Fruit fly (Drosophila melanogaster): Measurements from ENCODE around the gene CG46463.

The CG46463 gene

dm6 chr3L:3432656-3433344 is 28.3 kb upstream of the CG46463 start:
- TF ChIP-seq noc (tag; optimal IDR thresholded peaks at IDR 0.05), result peak; percentile 62

- TF ChIP-seq noc (tag; optimal IDR thresholded peaks at IDR 0.05), result no peak
Measured at dm6 chr3L:3433955-3434354, 27.2 kb upstream of the CG46463 start.

- TF ChIP-seq noc (tag; optimal IDR thresholded peaks at IDR 0.05), result no peak
Measured at dm6 chr3L:3434882-3435281, 26.2 kb upstream of the CG46463 start.

dm6 chr3L:3435531-3436309 is 25.4 kb upstream of the CG46463 start:
- TF ChIP-seq noc (tag; optimal IDR thresholded peaks at IDR 0.05), result peak; percentile 79

dm6 chr3L:3436838-3437663 is 24.1 kb upstream of the CG46463 start:
- TF ChIP-seq noc (tag; optimal IDR thresholded peaks at IDR 0.05), result peak; percentile 57

dm6 chr3L:3437664-3438368 is 23.3 kb upstream of the CG46463 start:
- TF ChIP-seq noc (tag; optimal IDR thresholded peaks at IDR 0.05), result no peak

dm6 chr3L:3438473-3438872 is 22.6 kb upstream of the CG46463 start:
- no peak for TF ChIP-seq noc (tag; optimal IDR thresholded peaks at IDR 0.05)

dm6 chr3L:3439598-3439997 is 21.5 kb upstream of the CG46463 start:
- no peak for TF ChIP-seq noc (tag; optimal IDR thresholded peaks at IDR 0.05)

dm6 chr3L:3440116-3440515 is 21.0 kb upstream of the CG46463 start:
- TF ChIP-seq noc (tag; optimal IDR thresholded peaks at IDR 0.05), result no peak

- no peak for TF ChIP-seq noc (tag; optimal IDR thresholded peaks at IDR 0.05)
Measured at dm6 chr3L:3441763-3442673, 19.1 kb upstream of the CG46463 start.

- no peak for TF ChIP-seq noc (tag; optimal IDR thresholded peaks at IDR 0.05)
Measured at dm6 chr3L:3442751-3443524, 18.2 kb upstream of the CG46463 start.

- TF ChIP-seq noc (tag; optimal IDR thresholded peaks at IDR 0.05), result no peak
Measured at dm6 chr3L:3444246-3444785, 16.8 kb upstream of the CG46463 start.

dm6 chr3L:3447948-3448526 is 13.1 kb upstream of the CG46463 start:
- no peak for TF ChIP-seq noc (tag; optimal IDR thresholded peaks at IDR 0.05)

Data from whole organism, larva.